Worm (Caenorhabditis elegans) whole organism, young adult: ENCODE measurements around the gene Y69A2AR.19.

Source experiments
- B0035.1 ChIP-seq: sonication (generic microtip); optimal IDR thresholded peaks from 2 replicates; lab custom pipeline; 2016; ENCODE audit warnings: missing genetic modification characterization, mild to moderate bottlenecking, missing compliant biosample characterization, missing genotype, missing genetic modification reagents
- C17E4.6 ChIP-seq: fragments of 200-800 bp; sonication (Bioruptor generic); IDR thresholded peaks from 2 replicates; pipeline ENCODE4 v1.3.6; 2022; ENCODE audit warnings: missing genetic modification reagents, missing genetic modification characterization, missing compliant biosample characterization
- D2030.7 ChIP-seq: fragments of 200-800 bp; sonication (Bioruptor generic); IDR thresholded peaks from 2 replicates; pipeline ENCODE4 v1.3.6; 2022; ENCODE audit warnings: missing genetic modification reagents, missing genetic modification characterization, missing compliant biosample characterization
- F22D6.2 ChIP-seq: sonication (generic microtip); optimal IDR thresholded peaks from 2 replicates; lab custom pipeline; 2016; ENCODE audit warnings: mild to moderate bottlenecking, missing genetic modification characterization, missing compliant biosample characterization
- F37B4.10 ChIP-seq: fragments of 200-800 bp; sonication (Bioruptor generic); IDR thresholded peaks from 2 replicates; pipeline ENCODE4 v1.3.6; 2022; ENCODE audit warnings: missing genetic modification characterization, missing compliant biosample characterization
- F39B2.1 ChIP-seq: fragments of 200-800 bp; sonication (Bioruptor generic); IDR thresholded peaks from 2 replicates; pipeline ENCODE4 v1.3.6; 2022; ENCODE audit warnings: missing genetic modification reagents, missing genetic modification characterization, missing compliant biosample characterization
- F49E8.2 ChIP-seq: sonication (generic microtip); optimal IDR thresholded peaks from 3 replicates; lab custom pipeline; 2017; ENCODE audit warnings: missing genetic modification characterization, mild to moderate bottlenecking, missing compliant biosample characterization, antibody characterized with exemption, moderate library complexity; ENCODE audit not compliant: insufficient read depth
- F57A8.1 ChIP-seq: fragments of 200-800 bp; sonication (Bioruptor generic); optimal IDR thresholded peaks from 2 replicates; lab custom pipeline; 2018; ENCODE audit warnings: mild to moderate bottlenecking, missing genetic modification characterization, moderate library complexity, missing compliant biosample characterization
- T07F8.4 ChIP-seq: sonication (generic microtip); optimal IDR thresholded peaks from 2 replicates; lab custom pipeline; 2016; ENCODE audit warnings: mild to moderate bottlenecking, missing genetic modification characterization, moderate library complexity, missing compliant biosample characterization
- T26A5.8 ChIP-seq: sonication (generic microtip); optimal IDR thresholded peaks from 2 replicates; lab custom pipeline; 2016; ENCODE audit warnings: missing genetic modification characterization, missing compliant biosample characterization
- Y67H2A.10 ChIP-seq: fragments of 200-800 bp; sonication (Bioruptor generic); conservative IDR thresholded peaks from 2 replicates; pipeline ENCODE4 v1.3.6; 2022; ENCODE audit warnings: missing genetic modification reagents, missing genetic modification characterization, missing compliant biosample characterization
- atf-7 ChIP-seq: sonication (generic microtip); optimal IDR thresholded peaks from 2 replicates; lab custom pipeline; 2017; ENCODE audit warnings: mild to moderate bottlenecking, missing genetic modification characterization, missing compliant biosample characterization
- ccch-3 ChIP-seq: fragments of 200-800 bp; sonication (Bioruptor generic); optimal IDR thresholded peaks from 2 replicates; lab custom pipeline; 2018; ENCODE audit warnings: mild to moderate bottlenecking, missing genetic modification characterization, missing compliant biosample characterization
- ceh-91 ChIP-seq: fragments of 200-800 bp; sonication (Bioruptor generic); IDR thresholded peaks from 2 replicates; pipeline ENCODE4 v1.3.6; 2022; ENCODE audit warnings: missing genetic modification reagents, missing genetic modification characterization, missing compliant biosample characterization
- dox-1 ChIP-seq: fragments of 200-800 bp; sonication (Bioruptor generic); IDR thresholded peaks from 2 replicates; pipeline ENCODE4 v1.3.6; 2022; ENCODE audit warnings: missing genetic modification reagents, missing genetic modification characterization, missing compliant biosample characterization
- egl-44 ChIP-seq: fragments of 200-800 bp; sonication (Bioruptor generic); IDR thresholded peaks from 2 replicates; pipeline ENCODE4 v1.3.6; 2022; ENCODE audit warnings: missing genetic modification reagents, missing genetic modification characterization, missing compliant biosample characterization
- lag-1 ChIP-seq: fragments of 200-800 bp; sonication (Bioruptor generic); IDR thresholded peaks from 2 replicates; pipeline ENCODE4 v1.3.6; 2022; ENCODE audit warnings: missing genetic modification reagents, missing genetic modification characterization, missing compliant biosample characterization
- lin-26 ChIP-seq: fragments of 200-800 bp; sonication (Bioruptor generic); IDR thresholded peaks from 2 replicates; pipeline ENCODE4 v1.3.6; 2022; ENCODE audit warnings: missing genetic modification reagents, missing genetic modification characterization, missing compliant biosample characterization
- lir-1 ChIP-seq: fragments of 200-800 bp; sonication (Bioruptor generic); conservative IDR thresholded peaks from 2 replicates; pipeline ENCODE4 v1.3.6; 2022; ENCODE audit warnings: missing genetic modification reagents, missing genetic modification characterization, missing compliant biosample characterization
- mel-28 ChIP-seq: sonication (generic microtip); optimal IDR thresholded peaks from 2 replicates; lab custom pipeline; 2016; ENCODE audit warnings: borderline replicate concordance, mild to moderate bottlenecking, missing genetic modification characterization, missing compliant biosample characterization
- nhr-27 ChIP-seq: fragments of 200-800 bp; sonication (Bioruptor generic); optimal IDR thresholded peaks from 2 replicates; lab custom pipeline; 2018; ENCODE audit warnings: mild to moderate bottlenecking, missing genetic modification characterization, moderate library complexity, missing compliant biosample characterization
- nhr-80 ChIP-seq: sonication (generic microtip); optimal IDR thresholded peaks from 2 replicates; lab custom pipeline; 2016; ENCODE audit warnings: missing genetic modification characterization, missing compliant biosample characterization
- nhr-90 ChIP-seq: sonication (generic microtip); optimal IDR thresholded peaks from 2 replicates; lab custom pipeline; 2016; ENCODE audit warnings: missing genotype, mild to moderate bottlenecking, missing genetic modification characterization, missing compliant biosample characterization
- pha-4 ChIP-seq: fragments of 150-350 bp; sonication (generic microtip); optimal IDR thresholded peaks from 2 replicates; lab custom pipeline; 2014; ENCODE audit warnings: missing biosample characterization, missing genetic modification reagents, missing genetic modification characterization
- rec-8 ChIP-seq, 2 experiments: sonication (generic microtip); optimal IDR thresholded peaks; 2 replicates each; lab custom pipeline; 2016; ENCODE audit warnings: mild to moderate bottlenecking in 2 of 2, missing genetic modification characterization in 2 of 2, missing genetic modification reagents in 2 of 2, missing genotype in 2 of 2, missing biosample characterization in 1 of 2, missing compliant biosample characterization in 1 of 2, moderate library complexity in 1 of 2
- repo-1 ChIP-seq: sonication (generic microtip); optimal IDR thresholded peaks from 2 replicates; lab custom pipeline; 2017; ENCODE audit warnings: mild to moderate bottlenecking, missing genetic modification characterization, missing compliant biosample characterization
- sdz-38 ChIP-seq: sonication (generic microtip); optimal IDR thresholded peaks from 2 replicates; lab custom pipeline; 2016; ENCODE audit warnings: missing genotype, missing genetic modification characterization, missing compliant biosample characterization
- snpc-4 ChIP-seq, 5 experiments: fragments of 150-350 bp in 1 of 5; sonication (generic microtip) in 4 of 5; optimal IDR thresholded peaks; 2 replicates each; lab custom pipeline; 2014 to 2018; ENCODE audit warnings: missing genetic modification characterization in 5 of 5, missing biosample characterization in 3 of 5, antibody characterized with exemption in 2 of 5, mild to moderate bottlenecking in 2 of 5, missing compliant biosample characterization in 2 of 5, missing genotype in 2 of 5, moderate library complexity in 2 of 5, missing genetic modification reagents in 1 of 5
- somi-1 ChIP-seq: fragments of 200-800 bp; sonication (Bioruptor generic); optimal IDR thresholded peaks from 2 replicates; lab custom pipeline; 2018; ENCODE audit warnings: mild to moderate bottlenecking, missing genetic modification characterization, missing compliant biosample characterization
- sptf-2 ChIP-seq: fragments of 200-800 bp; sonication (Bioruptor generic); optimal IDR thresholded peaks from 2 replicates; lab custom pipeline; 2018; ENCODE audit warnings: mild to moderate bottlenecking, missing genetic modification characterization, missing compliant biosample characterization
- tbp1 ChIP-seq: fragments of 200-800 bp; sonication (Bioruptor generic); optimal IDR thresholded peaks from 2 replicates; lab custom pipeline; 2018; ENCODE audit warnings: mild to moderate bottlenecking, missing genetic modification characterization, missing compliant biosample characterization
- unc-130 ChIP-seq: sonication (generic microtip); optimal IDR thresholded peaks from 2 replicates; lab custom pipeline; 2016; ENCODE audit warnings: missing genetic modification reagents, missing genetic modification characterization, missing compliant biosample characterization
- xnd-1 ChIP-seq: sonication (generic microtip); optimal IDR thresholded peaks from 2 replicates; lab custom pipeline; 2016; ENCODE audit warnings: missing genotype, missing genetic modification reagents, missing genetic modification characterization, missing compliant biosample characterization
- ztf-25 ChIP-seq: fragments of 200-800 bp; sonication (Bioruptor generic); IDR thresholded peaks from 2 replicates; pipeline ENCODE4 v1.3.6; 2022; ENCODE audit warnings: missing genetic modification reagents, missing genetic modification characterization, missing compliant biosample characterization
- ztf-28 ChIP-seq: fragments of 200-800 bp; sonication (Bioruptor generic); IDR thresholded peaks from 2 replicates; pipeline ENCODE4 v1.3.6; 2022; ENCODE audit warnings: missing genetic modification reagents, missing genetic modification characterization, missing compliant biosample characterization
- ztf-3 ChIP-seq: fragments of 200-800 bp; sonication (Bioruptor generic); optimal IDR thresholded peaks from 2 replicates; lab custom pipeline; 2018; ENCODE audit warnings: mild to moderate bottlenecking, missing genetic modification characterization, missing compliant biosample characterization

Y69A2AR.19 gene

ce11 chrIV:2529281-2529680 is 40.7 kb downstream of the Y69A2AR.19 start:
- no peak for TF ChIP-seq T07F8.4 (tag; lab: Kevin White, UChicago)
- no peak for TF ChIP-seq mel-28
- no peak for TF ChIP-seq xnd-1
- TF ChIP-seq F22D6.2 (tag; lab: Kevin White, UChicago), result no peak
- TF ChIP-seq nhr-90 (tag; lab: Kevin White, UChicago), result no peak
- TF ChIP-seq nhr-80 (tag; lab: Kevin White, UChicago), result no peak
- no peak for TF ChIP-seq F57A8.1
- TF ChIP-seq F49E8.2 (tag; lab: Kevin White, UChicago), result no peak
- no peak for TF ChIP-seq somi-1
- no peak for TF ChIP-seq repo-1 (tag; lab: Kevin White, UChicago)
- no peak for TF ChIP-seq unc-130
- TF ChIP-seq tbp1 (GFP tag; lab: Kevin White, UChicago), result no peak
- no peak for TF ChIP-seq ceh-91 (GFP tag; lab: Robert Waterston, UW)
- no peak for TF ChIP-seq F37B4.10 (GFP tag; lab: Robert Waterston, UW)
- no peak for TF ChIP-seq lir-1 (GFP tag; lab: Robert Waterston, UW)
- TF ChIP-seq ztf-28 (GFP tag; lab: Robert Waterston, UW), result no peak
- no peak for TF ChIP-seq B0035.1

- no peak for TF ChIP-seq lag-1 (GFP tag; lab: Robert Waterston, UW)
- TF ChIP-seq sdz-38 (tag; lab: Kevin White, UChicago), result no peak
- TF ChIP-seq Y67H2A.10 (GFP tag; lab: Robert Waterston, UW), result no peak
- no peak for TF ChIP-seq T26A5.8 (tag; lab: Kevin White, UChicago)
- no peak for TF ChIP-seq dox-1 (GFP tag; lab: Robert Waterston, UW)
- TF ChIP-seq C17E4.6 (GFP tag; lab: Robert Waterston, UW), result no peak
- TF ChIP-seq ccch-3 (GFP tag; lab: Kevin White, UChicago), result no peak
- no peak for TF ChIP-seq ztf-25 (GFP tag; lab: Robert Waterston, UW)
- no peak for TF ChIP-seq rec-8 (tag; optimal IDR thresholded peaks at IDR 0.05; lab: Kevin White, UChicago)
- no peak for TF ChIP-seq atf-7 (tag; lab: Kevin White, UChicago)
- no peak for TF ChIP-seq snpc-4 (GFP tag; optimal IDR thresholded peaks at IDR 0.05; lab: Kevin White, UChicago)
- TF ChIP-seq snpc-4 (tag; optimal IDR thresholded peaks at IDR 0.05; lab: Kevin White, UChicago), result no peak
- no peak for TF ChIP-seq ztf-3
Measured at ce11 chrIV:2530285-2530684, 41.7 kb downstream of the Y69A2AR.19 start.

ce11 chrIV:2537741-2538140 is 49.1 kb downstream of the Y69A2AR.19 start:
- TF ChIP-seq pha-4 (no peak), egl-44 (GFP tag; lab: Robert Waterston, UW) (no peak), nhr-27 (no peak), D2030.7 (GFP tag; lab: Robert Waterston, UW) (no peak), F39B2.1 (GFP tag; lab: Robert Waterston, UW) (no peak), F22D6.2 (tag; lab: Kevin White, UChicago) (no peak), ztf-25 (GFP tag; lab: Robert Waterston, UW) (no peak), sptf-2 (GFP tag; lab: Kevin White, UChicago) (no peak), dox-1 (GFP tag; lab: Robert Waterston, UW) (no peak), lin-26 (no peak)
